ENCODE assay signal across 2 fruit fly cellular contexts in genomic region chr3L:3772284-3772987, dm6.
A peak's percentile ranks its signal among the peaks of the same experiment; 100 is the strongest.
TF ChIP-seq lines count a peak whose summit lies in the region.

No protein-coding gene starts in this region.

TF ChIP-seq in whole organism, embryonic, 481 proteins besides CTCF, POLR2A, EP300 and RAD21 (continued from another document and continues in another):
- TF ChIP-seq CG7786 (GFP tag; optimal IDR thresholded peaks at IDR 0.05; lab: Kevin White, UChicago) (peak; percentile 18), tna (GFP tag; IDR thresholded peaks at IDR 0.05; lab: Robert Waterston, UW; ENCODE audit: partially characterized antibody) (no peak), Xrp1 (GFP tag; IDR thresholded peaks at IDR 0.05; lab: Robert Waterston, UW) (0 out of 2 replicates have a peak, but pooled peaks have one; percentile 23), CG10267 (tag; optimal IDR thresholded peaks at IDR 0.05; lab: Kevin White, UChicago) (no peak), Dll (GFP tag; IDR thresholded peaks at IDR 0.05; lab: Robert Waterston, UW; ENCODE audit: partially characterized antibody) (peak; percentile 60; the same call in 2 of the 4 replicates), slbo (GFP tag; IDR thresholded peaks at IDR 0.05; lab: Robert Waterston, UW) (peak; percentile 64; the same call in 1 of the 2 replicates), CG12769 (tag; optimal IDR thresholded peaks at IDR 0.05; lab: Kevin White, UChicago) (peak; percentile 23), CG33557 (GFP tag; optimal IDR thresholded peaks at IDR 0.05; lab: Kevin White, UChicago) (no peak), CG7357 (GFP tag; IDR thresholded peaks at IDR 0.05; lab: Robert Waterston, UW) (no peak), CG12659 (GFP tag; optimal IDR thresholded peaks at IDR 0.05; lab: Kevin White, UChicago) (peak; percentile 2), CoRest (tag; optimal IDR thresholded peaks at IDR 0.05; lab: Kevin White, UChicago) (peak; percentile 19), Oli (tag; optimal IDR thresholded peaks at IDR 0.05; lab: Kevin White, UChicago) (no peak), lmd (GFP tag; IDR thresholded peaks at IDR 0.05; lab: Robert Waterston, UW) (peak; percentile 29; the same call in 1 of the 2 replicates), CG11560 (tag; IDR thresholded peaks at IDR 0.05; lab: Robert Waterston, UW) (no peak), sna (GFP tag; IDR thresholded peaks at IDR 0.05; lab: Robert Waterston, UW; ENCODE audit: partially characterized antibody) (no peak), Bgb (GFP tag; IDR thresholded peaks at IDR 0.05; lab: Robert Waterston, UW; ENCODE audit: partially characterized antibody) (no peak), nmo (GFP tag; optimal IDR thresholded peaks at IDR 0.05; lab: Kevin White, UChicago) (no peak), Rx (GFP tag; IDR thresholded peaks at IDR 0.05; lab: Robert Waterston, UW) (no peak), dpn (GFP tag; optimal IDR thresholded peaks at IDR 0.05; lab: Kevin White, UChicago) (peak; percentile 11 to 25), H2.0 (GFP tag; IDR thresholded peaks at IDR 0.05; lab: Robert Waterston, UW) (peak; percentile 42; the same call in 1 of the 2 replicates), CG43689 (GFP tag; IDR thresholded peaks at IDR 0.05; lab: Robert Waterston, UW) (no peak), CG17568 (GFP tag; optimal IDR thresholded peaks at IDR 0.05; lab: Kevin White, UChicago) (no peak), CG12236 (GFP tag; optimal IDR thresholded peaks at IDR 0.05; lab: Kevin White, UChicago) (no peak), CG10274 (GFP tag; optimal IDR thresholded peaks at IDR 0.05; lab: Kevin White, UChicago) (no peak), CG30403 (GFP tag; optimal IDR thresholded peaks at IDR 0.05; lab: Kevin White, UChicago) (peak; percentile 29), unpg (GFP tag; optimal IDR thresholded peaks at IDR 0.05; lab: Kevin White, UChicago) (peak; percentile 32), CG17385 (GFP tag; optimal IDR thresholded peaks at IDR 0.05; lab: Kevin White, UChicago) (peak; percentile 33), dmrt99B (tag; optimal IDR thresholded peaks at IDR 0.05; lab: Kevin White, UChicago) (peak; percentile 6), PHDP (tag; optimal IDR thresholded peaks at IDR 0.05; lab: Kevin White, UChicago) (peak; percentile 26), wor (GFP tag; IDR thresholded peaks at IDR 0.05; lab: Robert Waterston, UW) (no peak), dan (GFP tag; IDR thresholded peaks at IDR 0.05; lab: Robert Waterston, UW) (no peak), zfh2 (GFP tag; optimal IDR thresholded peaks at IDR 0.05; lab: Kevin White, UChicago) (peak; percentile 34), Eip74EF (GFP tag; optimal IDR thresholded peaks at IDR 0.05; lab: Kevin White, UChicago) (no peak), E2f2 (GFP tag; IDR thresholded peaks at IDR 0.05; lab: Robert Waterston, UW) (peak; percentile 25; the same call in 1 of the 2 replicates), unc-4 (GFP tag; IDR thresholded peaks at IDR 0.05; lab: Robert Waterston, UW; ENCODE audit: partially characterized antibody) (peak; percentile 46; the same call in 1 of the 2 replicates), pho (GFP tag; optimal IDR thresholded peaks at IDR 0.05; lab: Kevin White, UChicago) (peak; percentile 9), HLH54F (GFP tag; optimal IDR thresholded peaks at IDR 0.05; lab: Kevin White, UChicago) (peak; percentile 5), vnd (GFP tag; IDR thresholded peaks at IDR 0.05; lab: Robert Waterston, UW; ENCODE audit: partially characterized antibody) (no peak), Doc3 (GFP tag; IDR thresholded peaks at IDR 0.05; lab: Robert Waterston, UW; ENCODE audit: partially characterized antibody) (peak; percentile 21; the same call in 1 of the 3 replicates), CG4730 (GFP tag; IDR thresholded peaks at IDR 0.05; lab: Robert Waterston, UW) (no peak), Ada2b (GFP tag; IDR thresholded peaks at IDR 0.05; lab: Robert Waterston, UW) (peak; percentile 46; the same call in 1 of the 2 replicates), Jarid2 (GFP tag; optimal IDR thresholded peaks at IDR 0.05; lab: Kevin White, UChicago) (no peak), gsb-n (tag; optimal IDR thresholded peaks at IDR 0.05; lab: Kevin White, UChicago) (no peak), fu2 (GFP tag; optimal IDR thresholded peaks at IDR 0.05; lab: Kevin White, UChicago) (no peak), otp (GFP tag; IDR thresholded peaks at IDR 0.05; lab: Robert Waterston, UW) (peak; percentile 21; the same call in 1 of the 3 replicates), CG12391 (tag; optimal IDR thresholded peaks at IDR 0.05; lab: Kevin White, UChicago) (peak; percentile 44), HmgZ (tag; optimal IDR thresholded peaks at IDR 0.05; lab: Kevin White, UChicago) (peak; percentile 29), CG32532 (GFP tag; IDR thresholded peaks at IDR 0.05; lab: Robert Waterston, UW) (peak; percentile 51; the same call in 1 of the 2 replicates), CG11504 (tag; optimal IDR thresholded peaks at IDR 0.05; lab: Kevin White, UChicago) (peak; percentile 52), cas (GFP tag; IDR thresholded peaks at IDR 0.05; lab: Robert Waterston, UW) (no peak), gcm (GFP tag; optimal IDR thresholded peaks at IDR 0.05; lab: Kevin White, UChicago) (no peak), CG1529 (GFP tag; optimal IDR thresholded peaks at IDR 0.05; lab: Kevin White, UChicago) (no peak), gem (tag; optimal IDR thresholded peaks at IDR 0.05; lab: Kevin White, UChicago) (peak; percentile 50), ash1 (GFP tag; optimal IDR thresholded peaks at IDR 0.05; lab: Kevin White, UChicago) (no peak), oc (tag; optimal IDR thresholded peaks at IDR 0.05; lab: Kevin White, UChicago) (no peak), CG13775 (GFP tag; optimal IDR thresholded peaks at IDR 0.05; lab: Kevin White, UChicago) (no peak), CG13287 (GFP tag; IDR thresholded peaks at IDR 0.05; lab: Robert Waterston, UW; ENCODE audit: partially characterized antibody) (peak; percentile 69), CG1602 (GFP tag; optimal IDR thresholded peaks at IDR 0.05; lab: Kevin White, UChicago) (no peak), MBD-R2 (GFP tag; IDR thresholded peaks at IDR 0.05; lab: Robert Waterston, UW) (peak; percentile 12; the same call in 1 of the 2 replicates), CG10209 (GFP tag; optimal IDR thresholded peaks at IDR 0.05; lab: Kevin White, UChicago) (peak; percentile 10), CG7556 (GFP tag; optimal IDR thresholded peaks at IDR 0.05; lab: Kevin White, UChicago) (peak; percentile 9), eve (GFP tag; optimal IDR thresholded peaks at IDR 0.05; lab: Kevin White, UChicago) (peak in 1 of 2 experiments; percentile 49), lab (GFP tag; optimal IDR thresholded peaks at IDR 0.05; lab: Kevin White, UChicago) (peak; percentile 20)

TF ChIP-seq in whole organism, prepupa, 60 proteins besides CTCF, POLR2A, EP300 and RAD21 (continued from another document):
- TF ChIP-seq vri (GFP tag; optimal IDR thresholded peaks at IDR 0.05; lab: Kevin White, UChicago) (peak; percentile 3), Sox15 (GFP tag; optimal IDR thresholded peaks at IDR 0.05; lab: Kevin White, UChicago) (no peak), CG31627 (GFP tag; optimal IDR thresholded peaks at IDR 0.05; lab: Kevin White, UChicago) (peak; percentile 43), acj6 (GFP tag; optimal IDR thresholded peaks at IDR 0.05; lab: Kevin White, UChicago) (peak; percentile 39), CG6163 (GFP tag; IDR thresholded peaks at IDR 0.05; lab: Robert Waterston, UW) (peak; percentile 66), CG1621 (tag; optimal IDR thresholded peaks at IDR 0.05; lab: Kevin White, UChicago) (no peak), net (GFP tag; optimal IDR thresholded peaks at IDR 0.05; lab: Kevin White, UChicago) (peak; percentile 26), lz (GFP tag; optimal IDR thresholded peaks at IDR 0.05; lab: Kevin White, UChicago) (peak; percentile 27), CG6792 (GFP tag; optimal IDR thresholded peaks at IDR 0.05; lab: Kevin White, UChicago) (no peak), fd85E (GFP tag; optimal IDR thresholded peaks at IDR 0.05; lab: Kevin White, UChicago) (no peak), CG8119 (GFP tag; IDR thresholded peaks at IDR 0.05; lab: Robert Waterston, UW) (peak; percentile 78), esn (GFP tag; optimal IDR thresholded peaks at IDR 0.05; lab: Kevin White, UChicago) (peak; percentile 46), pdm3 (GFP tag; optimal IDR thresholded peaks at IDR 0.05; lab: Kevin White, UChicago) (peak; percentile 61), topi (GFP tag; optimal IDR thresholded peaks at IDR 0.05; lab: Kevin White, UChicago) (no peak), fkh (GFP tag; optimal IDR thresholded peaks at IDR 0.05; lab: Kevin White, UChicago) (peak; percentile 57), Ets21C (GFP tag; optimal IDR thresholded peaks at IDR 0.05; lab: Kevin White, UChicago) (peak; percentile 14), CG6276 (GFP tag; optimal IDR thresholded peaks at IDR 0.05; lab: Kevin White, UChicago) (no peak), OdsH (GFP tag; optimal IDR thresholded peaks at IDR 0.05; lab: Kevin White, UChicago) (peak; percentile 41), Smox (GFP tag; optimal IDR thresholded peaks at IDR 0.05; lab: Kevin White, UChicago) (peak; percentile 19)
